Worm (Caenorhabditis elegans): ENCODE measurements around the gene uggt-1.

The uggt-1 gene

ce11 chrX:7512714-7513113 lies 11.9 kb upstream of the uggt-1 start (continued):
- TF ChIP-seq B0035.1 (tag; optimal IDR thresholded peaks at IDR 0.05) (no peak), madf-10 (tag; optimal IDR thresholded peaks at IDR 0.05) (no peak), ekl-4 (GFP tag; IDR thresholded peaks at IDR 0.05) (no peak), dox-1 (GFP tag; IDR thresholded peaks at IDR 0.05) (no peak)

ce11 chrX:7507141-7507540 lies 6.4 kb upstream of the uggt-1 start:
- peak; percentile 89; the same call in 1 of the 2 replicates for TF ChIP-seq ceh-40 (GFP tag; IDR thresholded peaks at IDR 0.05)
- peak; percentile 45; the same call in 1 of the 2 replicates for TF ChIP-seq hmg-1.2 (GFP tag; IDR thresholded peaks at IDR 0.05)
- peak; percentile 79 for TF ChIP-seq die-1 (tag; optimal IDR thresholded peaks at IDR 0.05)
- TF ChIP-seq hrde-1 (tag; optimal IDR thresholded peaks at IDR 0.05; ENCODE audit: borderline replicate concordance), result peak; percentile 36
- TF ChIP-seq ztf-6 (GFP tag; IDR thresholded peaks at IDR 0.05), result 0 out of 2 replicates have a peak, but pooled peaks have one; percentile 10
- TF ChIP-seq him-1 (tag; optimal IDR thresholded peaks at IDR 0.05), result peak; percentile 65
- TF ChIP-seq tbp1 (GFP tag; optimal IDR thresholded peaks at IDR 0.05), result peak; percentile 90
- peak; percentile 52 for TF ChIP-seq ztf-18 (tag; optimal IDR thresholded peaks at IDR 0.05)
- TF ChIP-seq attf-5 (GFP tag; optimal IDR thresholded peaks at IDR 0.05), result peak; percentile 7
- TF ChIP-seq T26A5.8 (tag; optimal IDR thresholded peaks at IDR 0.05), result no peak
- peak; percentile 51 for TF ChIP-seq ZK185.1 (tag; optimal IDR thresholded peaks at IDR 0.05; ENCODE audit: poor library complexity, severe bottlenecking)
- TF ChIP-seq sea-2 (GFP tag; IDR thresholded peaks at IDR 0.05), result no peak
- TF ChIP-seq T07F8.4 (tag; optimal IDR thresholded peaks at IDR 0.05), result peak; percentile 47
- TF ChIP-seq K11D2.4 (GFP tag; IDR thresholded peaks at IDR 0.05), result no peak
- peak; percentile 88 for TF ChIP-seq lin-26 (GFP tag; IDR thresholded peaks at IDR 0.05)
- TF ChIP-seq D2030.7 (GFP tag; IDR thresholded peaks at IDR 0.05), result peak; percentile 34; the same call in 1 of the 2 replicates
- TF ChIP-seq snpc-3.4 (tag; optimal IDR thresholded peaks at IDR 0.05), result peak; percentile 52
- peak; percentile 51; the same call in 1 of the 2 replicates for TF ChIP-seq pbrm-1 (GFP tag; IDR thresholded peaks at IDR 0.05)
- peak; percentile 70 for TF ChIP-seq B0261.1 (tag; optimal IDR thresholded peaks at IDR 0.05)
- TF ChIP-seq ztf-28 (GFP tag; IDR thresholded peaks at IDR 0.05), result no peak
- TF ChIP-seq snpc-1.3 (tag; optimal IDR thresholded peaks at IDR 0.05; ENCODE audit: insufficient read depth), result no peak
- no peak for TF ChIP-seq ztf-22 (GFP tag; optimal IDR thresholded peaks at IDR 0.05)
- 0 out of 2 replicates have a peak, but pooled peaks have one; percentile 65 for TF ChIP-seq ztf-25 (GFP tag; IDR thresholded peaks at IDR 0.05)
- peak; percentile 94 for TF ChIP-seq rpc-1 (optimal IDR thresholded peaks at IDR 0.05)
- TF ChIP-seq rpc-1 (tag; optimal IDR thresholded peaks at IDR 0.05), result peak; percentile 96
- peak; percentile 68 for TF ChIP-seq hlh-12 (tag; optimal IDR thresholded peaks at IDR 0.05)
- TF ChIP-seq tlf-1 (GFP tag; optimal IDR thresholded peaks at IDR 0.05), result no peak
- TF ChIP-seq unc-130 (GFP tag; optimal IDR thresholded peaks at IDR 0.05), result peak; percentile 29
- TF ChIP-seq rec-8 (tag; optimal IDR thresholded peaks at IDR 0.05), result peak; percentile 47 to 51
- TF ChIP-seq mxl-1 (tag; optimal IDR thresholded peaks at IDR 0.05), result peak; percentile 61
- peak; percentile 73 for TF ChIP-seq nhr-90 (tag; optimal IDR thresholded peaks at IDR 0.05)

ce11 chrX:7506533-7506932 lies 5.8 kb upstream of the uggt-1 start, which contains the start of gene lgc-11:
Gene lgc-11 (minus strand): TSS chrX:7506633.
- no peak for TF ChIP-seq ztf-26 (tag; optimal IDR thresholded peaks at IDR 0.05)

Measured in whole organism, young adult.